Worm (Caenorhabditis elegans) whole organism, L4 larva: ENCODE results near the gene abch-1.

Experiments
- F26F4.8 ChIP-seq: fragments of 200-800 bp; sonication (Bioruptor generic); conservative IDR thresholded peaks from 2 replicates; pipeline ENCODE4 v1.3.6; 2022; ENCODE audit warnings: missing genetic modification characterization, missing compliant biosample characterization
- F37D6.2 ChIP-seq: sonication (generic microtip); optimal IDR thresholded peaks from 2 replicates; lab custom pipeline; 2016; ENCODE audit warnings: mild to moderate bottlenecking, missing genetic modification characterization, missing compliant biosample characterization
- R02D3.7 ChIP-seq: fragments of 150-350 bp; sonication (generic microtip); optimal IDR thresholded peaks from 3 replicates; lab custom pipeline; 2014; ENCODE audit warnings: missing biosample characterization, missing genetic modification characterization
- Y105C5A.15 ChIP-seq: fragments of 200-800 bp; sonication (Bioruptor generic); IDR thresholded peaks from 2 replicates; pipeline ENCODE4 v1.3.6; 2022; ENCODE audit warnings: missing genetic modification characterization, missing compliant biosample characterization
- ZK337.2 ChIP-seq: fragments of 200-800 bp; sonication (Bioruptor generic); IDR thresholded peaks from 2 replicates; pipeline ENCODE4 v1.3.6; 2022; ENCODE audit warnings: missing genetic modification reagents, missing genetic modification characterization, missing compliant biosample characterization
- attf-4 ChIP-seq: sonication (generic microtip); optimal IDR thresholded peaks from 3 replicates; lab custom pipeline; 2017; ENCODE audit warnings: missing biosample characterization, missing genetic modification characterization
- ceh-28 ChIP-seq: fragments of 150-350 bp; optimal IDR thresholded peaks from 2 replicates; lab custom pipeline; 2014; ENCODE audit warnings: missing biosample characterization, missing genetic modification reagents, missing genetic modification characterization
- ctbp-1 ChIP-seq: fragments of 200-800 bp; sonication (Bioruptor generic); IDR thresholded peaks from 2 replicates; pipeline ENCODE4 v1.3.6; 2022; ENCODE audit warnings: missing genetic modification reagents, missing genetic modification characterization, missing compliant biosample characterization
- daf-16 ChIP-seq, 3 experiments: sonication (generic microtip); optimal IDR thresholded peaks; 2 replicates each; lab custom pipeline; 2016 to 2017; ENCODE audit warnings: missing genetic modification characterization in 3 of 3, missing genetic modification reagents in 3 of 3, mild to moderate bottlenecking in 2 of 3, missing compliant biosample characterization in 2 of 3, missing biosample characterization in 1 of 3, moderate library complexity in 1 of 3
- dmd-6 ChIP-seq: fragments of 200-800 bp; sonication (Bioruptor generic); IDR thresholded peaks from 2 replicates; pipeline ENCODE4 v1.3.6; 2022; ENCODE audit warnings: missing genetic modification reagents, missing genetic modification characterization, missing compliant biosample characterization
- dmd-9 ChIP-seq: fragments of 200-800 bp; sonication (Bioruptor generic); IDR thresholded peaks from 2 replicates; pipeline ENCODE4 v1.3.6; 2022; ENCODE audit warnings: missing genetic modification reagents, missing genetic modification characterization, missing compliant biosample characterization
- dpl-1 ChIP-seq: fragments of 150-350 bp; optimal IDR thresholded peaks from 2 replicates; lab custom pipeline; 2014; ENCODE audit warnings: missing biosample characterization, missing genetic modification reagents, missing genetic modification characterization
- dve-1 ChIP-seq: sonication (generic microtip); optimal IDR thresholded peaks from 2 replicates; lab custom pipeline; 2017; ENCODE audit warnings: antibody characterized with exemption, mild to moderate bottlenecking, missing genetic modification characterization, missing compliant biosample characterization; ENCODE audit not compliant: insufficient read depth
- egl-27 ChIP-seq: sonication (generic microtip); optimal IDR thresholded peaks from 3 replicates; lab custom pipeline; 2017; ENCODE audit warnings: missing biosample characterization, missing genetic modification reagents, missing genetic modification characterization
- egl-43 ChIP-seq: fragments of 200-800 bp; sonication (Bioruptor generic); IDR thresholded peaks from 2 replicates; pipeline ENCODE4 v1.3.6; 2022; ENCODE audit warnings: missing genetic modification reagents, missing genetic modification characterization, missing compliant biosample characterization
- fos-1 ChIP-seq: fragments of 150-350 bp; optimal IDR thresholded peaks from 2 replicates; lab custom pipeline; 2014; ENCODE audit warnings: missing biosample characterization, missing genetic modification characterization
- hlh-11 ChIP-seq: fragments of 200-800 bp; sonication (Bioruptor generic); optimal IDR thresholded peaks from 2 replicates; lab custom pipeline; 2018; ENCODE audit warnings: mild to moderate bottlenecking, missing genetic modification characterization, missing compliant biosample characterization
- hmg-1.1 ChIP-seq: fragments of 200-800 bp; sonication (Bioruptor generic); IDR thresholded peaks from 2 replicates; pipeline ENCODE4 v1.3.6; 2022; ENCODE audit warnings: missing genetic modification reagents, missing genetic modification characterization, missing compliant biosample characterization
- lin-29 ChIP-seq: fragments of 200-800 bp; sonication (Bioruptor generic); IDR thresholded peaks from 2 replicates; pipeline ENCODE4 v1.3.6; 2022; ENCODE audit warnings: missing genetic modification reagents, missing genetic modification characterization, missing compliant biosample characterization
- lin-38 ChIP-seq: fragments of 200-800 bp; sonication (Bioruptor generic); IDR thresholded peaks from 2 replicates; pipeline ENCODE4 v1.3.6; 2022; ENCODE audit warnings: missing genetic modification reagents, missing genetic modification characterization, missing compliant biosample characterization
- lir-3 ChIP-seq: sonication (generic microtip); optimal IDR thresholded peaks from 2 replicates; lab custom pipeline; 2016; ENCODE audit warnings: mild to moderate bottlenecking, missing genetic modification characterization, missing compliant biosample characterization
- mdl-1 ChIP-seq, 2 experiments: fragments of 150-350 bp in 1 of 2; sonication (generic microtip) in 1 of 2; optimal IDR thresholded peaks; 2 replicates each; lab custom pipeline; 2014 to 2017; ENCODE audit warnings: missing biosample characterization in 2 of 2, missing genetic modification characterization in 2 of 2
- mdt-29 ChIP-seq: fragments of 200-800 bp; sonication (Bioruptor generic); IDR thresholded peaks from 2 replicates; pipeline ENCODE4 v1.3.6; 2022; ENCODE audit warnings: missing genetic modification reagents, missing genetic modification characterization, missing compliant biosample characterization
- mxl-2 ChIP-seq: fragments of 200-800 bp; sonication (Bioruptor generic); conservative IDR thresholded peaks from 2 replicates; pipeline ENCODE4 v1.3.6; 2022; ENCODE audit warnings: missing genetic modification reagents, missing genetic modification characterization, missing compliant biosample characterization
- nhr-111 ChIP-seq: fragments of 200-800 bp; sonication (Bioruptor generic); optimal IDR thresholded peaks from 2 replicates; lab custom pipeline; 2018; ENCODE audit warnings: mild to moderate bottlenecking, missing genetic modification characterization, missing compliant biosample characterization
- nhr-28 ChIP-seq: fragments of 150-350 bp; optimal IDR thresholded peaks from 2 replicates; lab custom pipeline; 2014; ENCODE audit warnings: missing biosample characterization, missing genetic modification characterization
- nhr-6 ChIP-seq: fragments of 150-350 bp; optimal IDR thresholded peaks from 2 replicates; lab custom pipeline; 2014; ENCODE audit warnings: missing biosample characterization, missing genetic modification characterization
- nhr-76 ChIP-seq: fragments of 150-350 bp; optimal IDR thresholded peaks from 2 replicates; lab custom pipeline; 2014; ENCODE audit warnings: missing biosample characterization, missing genetic modification characterization
- nhr-77 ChIP-seq: fragments of 150-350 bp; optimal IDR thresholded peaks from 2 replicates; lab custom pipeline; 2014; ENCODE audit warnings: missing biosample characterization, missing genetic modification characterization
- php-3 ChIP-seq: fragments of 200-800 bp; sonication (Bioruptor generic); IDR thresholded peaks from 2 replicates; pipeline ENCODE4 v1.3.6; 2022; ENCODE audit warnings: missing genetic modification reagents, missing genetic modification characterization, missing compliant biosample characterization
- pqm-1 ChIP-seq: sonication (generic microtip); optimal IDR thresholded peaks from 2 replicates; lab custom pipeline; 2017; ENCODE audit warnings: missing biosample characterization, missing genetic modification characterization
- rbr-2 ChIP-seq: sonication (generic microtip); optimal IDR thresholded peaks from 2 replicates; lab custom pipeline; 2016; ENCODE audit warnings: missing genotype, missing genetic modification characterization, missing compliant biosample characterization
- saeg-2 ChIP-seq: fragments of 200-800 bp; sonication (Bioruptor generic); IDR thresholded peaks from 2 replicates; pipeline ENCODE4 v1.3.6; 2022; ENCODE audit warnings: missing genetic modification reagents, missing genetic modification characterization, missing compliant biosample characterization
- sdz-12 ChIP-seq: fragments of 200-800 bp; sonication (Bioruptor generic); optimal IDR thresholded peaks from 2 replicates; lab custom pipeline; 2018; ENCODE audit warnings: mild to moderate bottlenecking, missing genetic modification characterization, missing compliant biosample characterization
- skn-1 ChIP-seq: fragments of 150-350 bp; optimal IDR thresholded peaks from 2 replicates; lab custom pipeline; 2014; ENCODE audit warnings: missing biosample characterization, missing genetic modification characterization
- unc-39 ChIP-seq: sonication (generic microtip); optimal IDR thresholded peaks from 2 replicates; lab custom pipeline; 2017; ENCODE audit warnings: missing biosample characterization, missing genetic modification characterization
- unc-62 ChIP-seq, 3 experiments: fragments of 150-350 bp in 1 of 3; sonication (generic microtip); optimal IDR thresholded peaks in 2 of 3; peaks in 1 of 3; 1 replicate in 1 of 3; 2 replicates in 2 of 3; lab custom pipeline; 2014 to 2017; ENCODE audit warnings: missing biosample characterization in 3 of 3, missing genetic modification characterization in 3 of 3, missing genetic modification reagents in 3 of 3, missing genotype in 1 of 3

Gene abch-1

ce11 chrII:6489711-6490184 lies 41.7 kb downstream of the abch-1 start, which contains the start of the genes snr-3 and rsp-5 (continued):
- TF ChIP-seq lir-3 (tag; lab: Kevin White, UChicago) (no peak), fos-1 (tag; lab: Kevin White, UChicago) (no peak), F26F4.8 (GFP tag; lab: Robert Waterston, UW) (no peak), saeg-2 (GFP tag; lab: Robert Waterston, UW) (no peak), egl-43 (GFP tag; lab: Robert Waterston, UW) (no peak), ceh-28 (no peak), sdz-12 (GFP tag; lab: Kevin White, UChicago) (no peak), lin-29 (GFP tag; lab: Robert Waterston, UW) (no peak)

DNA sequence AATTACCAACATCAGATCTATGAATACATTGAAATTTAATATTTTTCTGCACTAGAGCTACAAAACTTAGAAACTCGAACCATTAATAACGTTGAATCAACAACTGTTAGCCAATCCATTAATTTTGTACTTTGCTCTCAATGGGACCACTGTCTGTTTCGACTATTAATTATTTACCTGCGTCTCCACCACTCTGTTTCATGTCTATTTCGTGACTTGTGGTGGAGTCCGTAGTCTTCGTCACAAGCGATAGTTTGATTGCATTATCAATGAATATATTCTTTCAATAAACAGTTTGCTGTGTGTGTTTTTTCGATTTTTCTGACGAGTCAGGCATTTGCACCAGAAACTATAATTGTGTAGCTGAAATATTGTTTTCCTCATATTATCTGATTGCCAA lies 45.1 kb downstream of the abch-1 start:
- TF ChIP-seq egl-27 (tag; lab: Kevin White, UChicago), result no peak
- no peak for TF ChIP-seq lin-38 (GFP tag; lab: Robert Waterston, UW)
- no peak for TF ChIP-seq dmd-9 (GFP tag; lab: Robert Waterston, UW)
- no peak for TF ChIP-seq hmg-1.1 (GFP tag; lab: Robert Waterston, UW)
- TF ChIP-seq nhr-76, result no peak
- TF ChIP-seq mdl-1 (tag; optimal IDR thresholded peaks at IDR 0.05; lab: Kevin White, UChicago), result no peak
- TF ChIP-seq Y105C5A.15 (GFP tag; lab: Robert Waterston, UW), result no peak
- TF ChIP-seq pqm-1 (tag; lab: Kevin White, UChicago), result peak; percentile 83
- peak; percentile 61 for TF ChIP-seq hlh-11 (tag; lab: Kevin White, UChicago)
- TF ChIP-seq daf-16 (GFP tag; optimal IDR thresholded peaks at IDR 0.05; lab: Kevin White, UChicago), result no peak
- TF ChIP-seq daf-16 (tag; optimal IDR thresholded peaks at IDR 0.05; lab: Kevin White, UChicago), result peak; percentile 56
- TF ChIP-seq dmd-6 (GFP tag; lab: Robert Waterston, UW), result peak; percentile 58
- TF ChIP-seq dve-1 (tag; lab: Kevin White, UChicago), result peak; percentile 25
- no peak for TF ChIP-seq nhr-6 (tag; lab: Kevin White, UChicago)
- TF ChIP-seq mxl-2 (GFP tag; lab: Robert Waterston, UW), result no peak
- TF ChIP-seq nhr-77, result peak; percentile 37
- no peak for TF ChIP-seq F37D6.2
- TF ChIP-seq skn-1 (tag; lab: Kevin White, UChicago), result no peak
- TF ChIP-seq dpl-1 (GFP tag; lab: Kevin White, UChicago), result no peak
- no peak for TF ChIP-seq R02D3.7 (tag; lab: Kevin White, UChicago)
- no peak for TF ChIP-seq unc-39 (tag; lab: Kevin White, UChicago)
- TF ChIP-seq saeg-2 (GFP tag; lab: Robert Waterston, UW), result no peak
- TF ChIP-seq ctbp-1 (GFP tag; lab: Robert Waterston, UW), result no peak
- TF ChIP-seq ZK337.2 (GFP tag; lab: Robert Waterston, UW), result no peak
- TF ChIP-seq nhr-28 (tag; lab: Kevin White, UChicago), result peak; percentile 99
- TF ChIP-seq nhr-111, result no peak
- TF ChIP-seq php-3 (GFP tag; lab: Robert Waterston, UW), result 0 out of 2 replicates have a peak, but pooled peaks have one; percentile 8

DNA sequence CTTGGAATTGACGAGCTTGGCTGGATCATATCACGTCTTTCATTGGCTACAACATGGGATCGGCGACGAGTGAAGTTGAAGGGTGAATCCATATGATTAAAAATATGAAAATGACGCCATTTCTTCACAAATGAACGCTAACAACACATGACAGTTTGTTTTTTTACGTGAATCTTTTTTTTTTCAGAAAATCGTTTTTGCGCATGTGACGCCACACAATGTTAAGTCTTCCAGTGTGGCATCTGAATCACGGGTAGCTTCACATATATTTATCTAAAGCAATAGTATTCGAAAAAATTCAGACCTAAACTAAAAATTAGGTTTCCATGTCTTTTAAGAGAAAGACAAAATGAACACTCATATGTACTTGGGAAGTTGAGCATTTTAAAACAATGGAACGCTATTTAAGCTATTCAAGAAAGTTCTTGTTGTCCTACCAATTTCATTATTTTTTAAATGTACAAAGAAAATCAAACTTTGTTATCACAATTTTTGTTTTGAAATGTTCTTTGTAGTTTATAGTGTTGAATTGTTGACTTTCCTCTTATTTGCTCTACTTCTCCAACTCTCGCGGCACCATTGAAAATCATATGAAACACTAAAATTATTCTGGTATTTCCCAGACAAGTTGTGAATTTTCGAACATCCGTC lies 46.4 kb downstream of the abch-1 start, which contains the start of the genes lido-16 and plpp-1.2:
Gene lido-16 (minus strand): TSS at position 101 of the 651 bp plus-strand sequence.
Gene plpp-1.2 (plus strand): TSS at position 601 of the 651 bp plus-strand sequence.
- TF ChIP-seq F37D6.2, result no peak
- no peak for TF ChIP-seq attf-4 (tag; lab: Kevin White, UChicago)
- TF ChIP-seq rbr-2, result no peak
- no peak for TF ChIP-seq mdt-29 (GFP tag; lab: Robert Waterston, UW)
- no peak for TF ChIP-seq nhr-76
- peak in 1 of 2 experiments; percentile 71 for TF ChIP-seq unc-62 (GFP tag; optimal IDR thresholded peaks at IDR 0.05 in 1 of 2; lab: Kevin White, UChicago)
- no peak for TF ChIP-seq unc-62 (tag; optimal IDR thresholded peaks at IDR 0.05; lab: Kevin White, UChicago)
